Worm (Caenorhabditis elegans) whole organism, young adult: ENCODE data around the gene nspd-6.

Experiments
- F39B2.1 ChIP-seq: fragments of 200-800 bp; sonication (Bioruptor generic); IDR thresholded peaks from 2 replicates; pipeline ENCODE4 v1.3.6; 2022; ENCODE audit warnings: missing genetic modification reagents, missing genetic modification characterization, missing compliant biosample characterization
- athp-1 ChIP-seq: sonication (generic microtip); optimal IDR thresholded peaks from 2 replicates; lab custom pipeline; 2017; ENCODE audit warnings: mild to moderate bottlenecking, missing genetic modification characterization, missing compliant biosample characterization
- ets-4 ChIP-seq: fragments of 200-800 bp; sonication (Bioruptor generic); optimal IDR thresholded peaks from 2 replicates; lab custom pipeline; 2018; ENCODE audit warnings: mild to moderate bottlenecking, missing genetic modification characterization, missing compliant biosample characterization
- hmg-1.2 ChIP-seq: fragments of 200-800 bp; sonication (Bioruptor generic); IDR thresholded peaks from 2 replicates; pipeline ENCODE4 v1.3.6; 2022; ENCODE audit warnings: missing genetic modification reagents, missing genetic modification characterization, missing compliant biosample characterization
- unc-62 ChIP-seq: fragments of 150-350 bp; optimal IDR thresholded peaks from 2 replicates; lab custom pipeline; 2014; ENCODE audit warnings: missing biosample characterization, missing genetic modification reagents, missing genetic modification characterization
- xnd-1 ChIP-seq: sonication (generic microtip); optimal IDR thresholded peaks from 2 replicates; lab custom pipeline; 2016; ENCODE audit warnings: missing genotype, missing genetic modification reagents, missing genetic modification characterization, missing compliant biosample characterization
- ztf-22 ChIP-seq: fragments of 200-800 bp; sonication (Bioruptor generic); optimal IDR thresholded peaks from 2 replicates; lab custom pipeline; 2018; ENCODE audit warnings: mild to moderate bottlenecking, missing genetic modification characterization, moderate library complexity, missing compliant biosample characterization

DNA sequence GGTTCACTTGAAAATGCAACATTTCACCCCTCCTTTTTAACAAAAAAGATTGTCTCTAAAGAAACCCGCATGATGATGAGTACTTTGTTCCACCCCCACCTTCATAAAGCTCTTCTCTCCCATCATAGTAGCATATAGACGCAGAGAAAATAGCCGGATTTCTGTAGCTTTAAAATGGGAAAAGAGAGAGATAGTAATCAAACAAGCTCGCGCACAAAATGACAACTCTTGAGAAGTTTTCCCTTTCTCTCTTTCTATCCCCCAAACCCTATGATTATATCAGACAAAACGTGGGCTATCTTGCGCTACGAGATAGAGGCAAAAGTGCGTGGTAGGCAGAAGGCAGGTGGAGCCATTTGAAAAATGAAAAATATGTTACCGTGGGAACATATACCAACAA lies 37.0 kb upstream of the nspd-6 start:
- TF ChIP-seq unc-62 (GFP tag; lab: Kevin White, UChicago) (no peak), F39B2.1 (GFP tag; lab: Robert Waterston, UW) (no peak), hmg-1.2 (GFP tag; lab: Robert Waterston, UW) (no peak), ets-4 (GFP tag; lab: Kevin White, UChicago) (no peak), xnd-1 (tag; lab: Kevin White, UChicago) (no peak), ztf-22 (GFP tag; lab: Kevin White, UChicago) (no peak), athp-1 (tag; lab: Kevin White, UChicago) (no peak)
